Worm (Caenorhabditis elegans) whole organism, L1 larva: ENCODE measurements around the gene C24B9.3.

Experiments used
- C16A3.4 ChIP-seq: fragments of 150-350 bp; optimal IDR thresholded peaks from 2 replicates; lab custom pipeline; 2014; ENCODE audit warnings: missing biosample characterization, missing genetic modification characterization
- C34B4.2 ChIP-seq: sonication (generic microtip); optimal IDR thresholded peaks from 2 replicates; lab custom pipeline; 2017; ENCODE audit warnings: mild to moderate bottlenecking, missing genetic modification characterization, missing compliant biosample characterization
- F16B12.6 ChIP-seq: fragments of 150-350 bp; optimal IDR thresholded peaks from 2 replicates; lab custom pipeline; 2014; ENCODE audit warnings: missing biosample characterization, missing genetic modification characterization
- Y116A8C.19 ChIP-seq: sonication (generic microtip); optimal IDR thresholded peaks from 2 replicates; lab custom pipeline; 2016; ENCODE audit warnings: missing compliant biosample characterization, missing genetic modification characterization, borderline replicate concordance
- aly-2 ChIP-seq: fragments of 150-350 bp; optimal IDR thresholded peaks from 2 replicates; lab custom pipeline; 2014; ENCODE audit warnings: missing biosample characterization, missing genetic modification characterization
- blmp-1 ChIP-seq: fragments of 150-350 bp; optimal IDR thresholded peaks from 2 replicates; lab custom pipeline; 2014; ENCODE audit warnings: missing biosample characterization, missing genetic modification characterization
- ceh-63 ChIP-seq: fragments of 200-800 bp; sonication (Bioruptor generic); optimal IDR thresholded peaks from 2 replicates; lab custom pipeline; 2018; ENCODE audit warnings: mild to moderate bottlenecking, missing genetic modification characterization, missing compliant biosample characterization
- ceh-8 ChIP-seq: fragments of 200-800 bp; sonication (Bioruptor generic); optimal IDR thresholded peaks from 2 replicates; lab custom pipeline; 2018; ENCODE audit warnings: mild to moderate bottlenecking, missing genetic modification characterization, moderate library complexity, missing compliant biosample characterization
- ceh-82 ChIP-seq, 3 experiments: fragments of 150-350 bp in 1 of 3; sonication (generic microtip) in 2 of 3; optimal IDR thresholded peaks; 2 replicates each; lab custom pipeline; 2014 to 2017; ENCODE audit warnings: missing biosample characterization in 3 of 3, missing genetic modification characterization in 3 of 3
- ceh-88 ChIP-seq: fragments of 200-800 bp; sonication (Bioruptor generic); IDR thresholded peaks from 2 replicates; pipeline ENCODE4 v1.3.6; 2022; ENCODE audit warnings: missing genetic modification characterization, missing compliant biosample characterization
- ceh-90 ChIP-seq: sonication (generic microtip); optimal IDR thresholded peaks from 2 replicates; lab custom pipeline; 2016; ENCODE audit warnings: missing genetic modification characterization, missing compliant biosample characterization
- efl-1 ChIP-seq, 4 experiments: fragments of 150-350 bp; optimal IDR thresholded peaks in 3 of 4; peaks in 1 of 4; 1 replicate in 1 of 4; 2 replicates in 3 of 4; lab custom pipeline; 2014; ENCODE audit warnings: missing biosample characterization in 2 of 4, missing genetic modification characterization in 2 of 4, missing genetic modification reagents in 2 of 4
- egl-13 ChIP-seq: sonication (generic microtip); optimal IDR thresholded peaks from 2 replicates; lab custom pipeline; 2016; ENCODE audit warnings: missing genotype, missing genetic modification reagents, missing genetic modification characterization, missing compliant biosample characterization
- elt-3 ChIP-seq, 6 experiments: fragments of 150-350 bp in 1 of 6; sonication (generic microtip); optimal IDR thresholded peaks; 2 replicates each; lab custom pipeline; 2017 to 2018; ENCODE audit warnings: missing biosample characterization in 6 of 6, missing genetic modification characterization in 6 of 6, inconsistent platforms in 1 of 6
- ets-5 ChIP-seq: fragments of 200-800 bp; sonication (Bioruptor generic); IDR thresholded peaks from 2 replicates; pipeline ENCODE4 v1.3.6; 2022; ENCODE audit warnings: missing genetic modification characterization, missing compliant biosample characterization
- fkh-10 ChIP-seq: sonication (generic microtip); optimal IDR thresholded peaks from 2 replicates; lab custom pipeline; 2017; ENCODE audit warnings: missing biosample characterization, missing genetic modification reagents, missing genetic modification characterization
- fkh-4 ChIP-seq: sonication (generic microtip); optimal IDR thresholded peaks from 2 replicates; lab custom pipeline; 2016; ENCODE audit warnings: missing compliant biosample characterization, missing genetic modification characterization, borderline replicate concordance
- fkh-8 ChIP-seq: sonication (generic microtip); optimal IDR thresholded peaks from 2 replicates; lab custom pipeline; 2016; ENCODE audit warnings: mild to moderate bottlenecking, missing genetic modification characterization, missing compliant biosample characterization
- fos-1 ChIP-seq: fragments of 150-350 bp; optimal IDR thresholded peaks from 2 replicates; lab custom pipeline; 2014; ENCODE audit warnings: missing biosample characterization, missing genetic modification characterization
- grh-1 ChIP-seq: fragments of 200-800 bp; sonication (Bioruptor generic); IDR thresholded peaks from 2 replicates; pipeline ENCODE4 v1.3.6; 2022; ENCODE audit warnings: missing genetic modification reagents, missing genetic modification characterization, missing compliant biosample characterization
- hlh-17 ChIP-seq: fragments of 200-800 bp; sonication (Bioruptor generic); optimal IDR thresholded peaks from 2 replicates; lab custom pipeline; 2018; ENCODE audit warnings: missing genetic modification characterization, mild to moderate bottlenecking, missing compliant biosample characterization, moderate library complexity, borderline replicate concordance
- hlh-4 ChIP-seq: sonication (generic microtip); optimal IDR thresholded peaks from 2 replicates; lab custom pipeline; 2016; ENCODE audit warnings: mild to moderate bottlenecking, missing genetic modification characterization, missing compliant biosample characterization
- lin-13 ChIP-seq: fragments of 150-350 bp; optimal IDR thresholded peaks from 2 replicates; lab custom pipeline; 2014; ENCODE audit warnings: missing biosample characterization, missing genetic modification reagents, missing genetic modification characterization
- lin-14 ChIP-seq: fragments of 200-800 bp; sonication (Bioruptor generic); optimal IDR thresholded peaks from 2 replicates; lab custom pipeline; 2018; ENCODE audit warnings: mild to moderate bottlenecking, missing genetic modification characterization, moderate library complexity, missing compliant biosample characterization
- nhr-11 ChIP-seq: fragments of 150-350 bp; optimal IDR thresholded peaks from 2 replicates; lab custom pipeline; 2014; ENCODE audit warnings: missing biosample characterization, missing genetic modification characterization
- nhr-12 ChIP-seq: sonication (generic microtip); optimal IDR thresholded peaks from 2 replicates; lab custom pipeline; 2017; ENCODE audit warnings: missing biosample characterization, missing genetic modification characterization
- nhr-19 ChIP-seq: fragments of 200-800 bp; sonication (Bioruptor generic); conservative IDR thresholded peaks from 2 replicates; pipeline ENCODE4 v1.3.6; 2022; ENCODE audit warnings: missing genetic modification characterization, missing compliant biosample characterization
- nhr-28 ChIP-seq: fragments of 150-350 bp; optimal IDR thresholded peaks from 2 replicates; lab custom pipeline; 2014; ENCODE audit warnings: missing biosample characterization, missing genetic modification characterization
- nhr-47 ChIP-seq: sonication (generic microtip); optimal IDR thresholded peaks from 2 replicates; lab custom pipeline; 2016; ENCODE audit warnings: mild to moderate bottlenecking, missing genetic modification characterization, moderate library complexity, missing compliant biosample characterization
- nhr-77 ChIP-seq: fragments of 150-350 bp; optimal IDR thresholded peaks from 2 replicates; lab custom pipeline; 2014; ENCODE audit warnings: missing biosample characterization, missing genetic modification characterization
- nhr-90 ChIP-seq: sonication (generic microtip); optimal IDR thresholded peaks from 2 replicates; lab custom pipeline; 2016; ENCODE audit warnings: mild to moderate bottlenecking, missing genetic modification characterization, missing compliant biosample characterization; ENCODE audit not compliant: poor library complexity
- pax-3 ChIP-seq: fragments of 200-800 bp; sonication (Bioruptor generic); optimal IDR thresholded peaks from 2 replicates; lab custom pipeline; 2018; ENCODE audit warnings: mild to moderate bottlenecking, missing genetic modification characterization, moderate library complexity, missing compliant biosample characterization
- rnt-1 ChIP-seq: sonication (generic microtip); optimal IDR thresholded peaks from 2 replicates; lab custom pipeline; 2016; ENCODE audit warnings: mild to moderate bottlenecking, missing genetic modification characterization, moderate library complexity, missing compliant biosample characterization
- skn-1 ChIP-seq: fragments of 150-350 bp; optimal IDR thresholded peaks from 2 replicates; lab custom pipeline; 2014; ENCODE audit warnings: missing biosample characterization, missing genetic modification characterization
- sox-4 ChIP-seq: sonication (generic microtip); optimal IDR thresholded peaks from 2 replicates; lab custom pipeline; 2016; ENCODE audit warnings: missing genetic modification characterization, missing compliant biosample characterization
- swsn-7 ChIP-seq: sonication (generic microtip); optimal IDR thresholded peaks from 2 replicates; lab custom pipeline; 2016; ENCODE audit warnings: missing genetic modification characterization, missing compliant biosample characterization
- unc-130 ChIP-seq: fragments of 150-350 bp; optimal IDR thresholded peaks from 2 replicates; lab custom pipeline; 2017; ENCODE audit warnings: missing biosample characterization, missing genetic modification characterization, inconsistent platforms
- unc-30 ChIP-seq: sonication (generic microtip); optimal IDR thresholded peaks from 2 replicates; lab custom pipeline; 2017; ENCODE audit warnings: missing biosample characterization, missing genetic modification characterization
- unc-62 ChIP-seq: fragments of 150-350 bp; optimal IDR thresholded peaks from 2 replicates; lab custom pipeline; 2014; ENCODE audit warnings: missing biosample characterization, missing genetic modification reagents, missing genetic modification characterization
- unc-86 ChIP-seq: sonication (generic microtip); optimal IDR thresholded peaks from 2 replicates; lab custom pipeline; 2016; ENCODE audit warnings: missing genetic modification characterization, missing compliant biosample characterization
- unc-98 ChIP-seq: fragments of 200-800 bp; sonication (Bioruptor generic); IDR thresholded peaks from 2 replicates; pipeline ENCODE4 v1.3.6; 2022; ENCODE audit warnings: missing genetic modification characterization, missing compliant biosample characterization
- zip-4 ChIP-seq: fragments of 200-800 bp; sonication (Bioruptor generic); optimal IDR thresholded peaks from 2 replicates; lab custom pipeline; 2018; ENCODE audit warnings: mild to moderate bottlenecking, missing genetic modification characterization, moderate library complexity, missing compliant biosample characterization
- ztf-11 ChIP-seq, 2 experiments: sonication (generic microtip); optimal IDR thresholded peaks; 2 replicates each; lab custom pipeline; 2016 to 2017; ENCODE audit warnings: missing genetic modification characterization in 2 of 2, missing biosample characterization in 1 of 2, missing compliant biosample characterization in 1 of 2
- ztf-4 ChIP-seq: fragments of 150-350 bp; optimal IDR thresholded peaks from 2 replicates; lab custom pipeline; 2014; ENCODE audit warnings: missing biosample characterization, missing genetic modification characterization

C24B9.3 gene

DNA sequence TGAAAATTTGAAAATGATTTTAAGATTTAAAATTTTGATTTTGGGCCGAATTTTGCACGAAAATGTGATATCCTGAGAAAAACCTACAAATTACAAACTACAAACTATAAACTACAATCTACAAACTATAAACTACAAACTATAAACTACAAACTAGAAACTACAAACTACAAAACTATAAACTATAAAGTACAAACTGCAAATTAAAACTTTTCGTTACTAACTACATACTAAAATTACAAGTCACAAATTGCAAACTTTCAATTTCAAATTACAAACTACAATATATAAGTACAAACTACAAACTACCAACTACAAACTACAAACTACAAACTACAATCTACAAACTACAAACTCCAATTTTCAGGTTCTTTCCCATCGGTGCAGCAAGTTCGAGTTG lies 27.9 kb downstream of the C24B9.3 start:
- TF ChIP-seq lin-14 (GFP tag; lab: Kevin White, UChicago) (no peak), ceh-8 (GFP tag; lab: Kevin White, UChicago) (no peak), nhr-19 (GFP tag; lab: Robert Waterston, UW) (no peak), ceh-88 (GFP tag; lab: Robert Waterston, UW) (no peak), Y116A8C.19 (tag; lab: Kevin White, UChicago) (no peak), ceh-82 (tag; optimal IDR thresholded peaks at IDR 0.05; lab: Kevin White, UChicago) (no peak), unc-30 (tag; lab: Kevin White, UChicago) (no peak), skn-1 (tag; lab: Kevin White, UChicago) (no peak), pax-3 (tag; lab: Kevin White, UChicago) (no peak), zip-4 (GFP tag; lab: Kevin White, UChicago) (no peak), fkh-4 (tag; lab: Kevin White, UChicago) (no peak)
- TF ChIP-seq, all 84 proteins: peak for 0

ce11 chrV:2677648-2678047 lies 33.8 kb downstream of the C24B9.3 start:
- TF ChIP-seq fkh-10 (GFP tag; lab: Kevin White, UChicago), result no peak
- TF ChIP-seq, all 84 proteins: peak for 0

ce11 chrV:2675692-2676091 lies 35.7 kb downstream of the C24B9.3 start:
- no peak for TF ChIP-seq Y116A8C.19 (tag; lab: Kevin White, UChicago)
- TF ChIP-seq hlh-17 (GFP tag; lab: Kevin White, UChicago), result no peak
- TF ChIP-seq lin-13 (GFP tag; lab: Kevin White, UChicago), result no peak
- TF ChIP-seq fkh-10 (GFP tag; lab: Kevin White, UChicago), result no peak
- TF ChIP-seq swsn-7 (tag; lab: Kevin White, UChicago), result no peak
- TF ChIP-seq unc-86 (tag; lab: Kevin White, UChicago), result no peak
- TF ChIP-seq blmp-1 (tag; lab: Kevin White, UChicago), result peak; percentile 93
- no peak for TF ChIP-seq C34B4.2
- TF ChIP-seq hlh-4 (tag; lab: Kevin White, UChicago), result no peak
- TF ChIP-seq rnt-1 (tag; lab: Kevin White, UChicago), result no peak
- no peak for TF ChIP-seq egl-13 (tag; lab: Kevin White, UChicago)
- no peak for TF ChIP-seq nhr-47 (tag; lab: Kevin White, UChicago)
- no peak for TF ChIP-seq pax-3 (tag; lab: Kevin White, UChicago)
- TF ChIP-seq efl-1 (optimal IDR thresholded peaks at IDR 0.05; lab: Kevin White, UChicago), result no peak
- TF ChIP-seq efl-1 (GFP tag; optimal IDR thresholded peaks at IDR 0.05 in 1 of 2; lab: Kevin White, UChicago), result peak in 1 of 2 experiments; percentile 50
- no peak for TF ChIP-seq nhr-12 (tag; lab: Kevin White, UChicago)

- no peak for TF ChIP-seq unc-130 (tag; lab: Kevin White, UChicago)
- no peak for TF ChIP-seq F16B12.6 (tag; lab: Kevin White, UChicago)
- TF ChIP-seq nhr-77 (tag; lab: Kevin White, UChicago), result no peak
- peak; percentile 27 for TF ChIP-seq blmp-1 (tag; lab: Kevin White, UChicago)
- no peak for TF ChIP-seq sox-4
- TF ChIP-seq swsn-7 (tag; lab: Kevin White, UChicago), result peak; percentile 33
- no peak for TF ChIP-seq unc-98 (GFP tag; lab: Robert Waterston, UW)
- TF ChIP-seq ceh-8 (GFP tag; lab: Kevin White, UChicago), result no peak
- TF ChIP-seq ets-5 (GFP tag; lab: Robert Waterston, UW), result no peak
- peak; percentile 15 for TF ChIP-seq skn-1 (tag; lab: Kevin White, UChicago)
- peak; percentile 53 for TF ChIP-seq nhr-90 (tag; lab: Kevin White, UChicago)
- no peak for TF ChIP-seq unc-62 (GFP tag; lab: Kevin White, UChicago)
- TF ChIP-seq fos-1 (tag; lab: Kevin White, UChicago), result no peak
- no peak for TF ChIP-seq ceh-63 (GFP tag; lab: Kevin White, UChicago)
- no peak for TF ChIP-seq hlh-4 (tag; lab: Kevin White, UChicago)
- TF ChIP-seq egl-13 (tag; lab: Kevin White, UChicago), result no peak
- TF ChIP-seq nhr-28 (tag; lab: Kevin White, UChicago), result no peak
- no peak for TF ChIP-seq aly-2 (tag; lab: Kevin White, UChicago)
- TF ChIP-seq rnt-1 (tag; lab: Kevin White, UChicago), result peak; percentile 45
- no peak for TF ChIP-seq ztf-4 (tag; lab: Kevin White, UChicago)
- no peak for TF ChIP-seq elt-3 (tag; optimal IDR thresholded peaks at IDR 0.05; lab: Kevin White, UChicago)
- TF ChIP-seq fkh-8, result no peak
- TF ChIP-seq nhr-11, result no peak
- no peak for TF ChIP-seq nhr-19 (GFP tag; lab: Robert Waterston, UW)
- TF ChIP-seq zip-4 (GFP tag; lab: Kevin White, UChicago), result no peak
- no peak for TF ChIP-seq grh-1
- TF ChIP-seq ceh-90 (tag; lab: Kevin White, UChicago), result no peak
- no peak for TF ChIP-seq ztf-11 (tag; optimal IDR thresholded peaks at IDR 0.05; lab: Kevin White, UChicago)
- peak; percentile 31 for TF ChIP-seq C16A3.4 (tag; lab: Kevin White, UChicago)
- no peak for TF ChIP-seq unc-86 (tag; lab: Kevin White, UChicago)
These were observed 37.6 kb downstream of the C24B9.3 start for ce11 chrV:2673807-2674206.
